Fruit fly (Drosophila melanogaster) whole organism, embryonic: ENCODE results near the gene Esyt2.

Experiments
- Atf-2 ChIP-seq: fragments of 200-800 bp; sonication (Bioruptor generic); optimal IDR thresholded peaks from 2 replicates; lab custom pipeline; 2016; ENCODE audit warnings: missing biosample characterization, missing genetic modification characterization
- Blimp-1 ChIP-seq: fragments of 200-800 bp; sonication (Bioruptor generic); optimal IDR thresholded peaks from 3 replicates; lab custom pipeline; 2018; ENCODE audit warnings: missing biosample characterization, missing genetic modification characterization, mild to moderate bottlenecking, moderate library complexity, missing genetic modification reagents
- CG10431 ChIP-seq: fragments of 200-800 bp; sonication (Bioruptor generic); optimal IDR thresholded peaks from 3 replicates; lab custom pipeline; 2018; ENCODE audit warnings: missing biosample characterization, mild to moderate bottlenecking, missing genetic modification characterization
- CG10979 ChIP-seq: fragments of 200-800 bp; sonication (Bioruptor generic); optimal IDR thresholded peaks from 2 replicates; lab custom pipeline; 2018; ENCODE audit warnings: missing biosample characterization, mild to moderate bottlenecking, missing genetic modification characterization, moderate library complexity
- CG12104 ChIP-seq: fragments of 200-800 bp; sonication (Bioruptor generic); optimal IDR thresholded peaks from 3 replicates; lab custom pipeline; 2016; ENCODE audit warnings: missing biosample characterization, missing genetic modification characterization
- CG12942 ChIP-seq: fragments of 200-800 bp; sonication (Bioruptor generic); optimal IDR thresholded peaks from 3 replicates; lab custom pipeline; 2016; ENCODE audit warnings: missing biosample characterization, missing genetic modification characterization
- CG15514 ChIP-seq: fragments of 200-800 bp; sonication (Bioruptor generic); optimal IDR thresholded peaks from 3 replicates; lab custom pipeline; 2017; ENCODE audit warnings: missing biosample characterization, missing genetic modification characterization, mild to moderate bottlenecking, moderate library complexity, missing genetic modification reagents
- CG16815 ChIP-seq: fragments of 200-800 bp; sonication (Bioruptor generic); optimal IDR thresholded peaks from 3 replicates; lab custom pipeline; 2017; ENCODE audit warnings: missing biosample characterization, mild to moderate bottlenecking, missing genetic modification characterization
- CG18476 ChIP-seq: fragments of 200-800 bp; sonication (Bioruptor generic); optimal IDR thresholded peaks from 2 replicates; lab custom pipeline; 2016; ENCODE audit warnings: missing biosample characterization, mild to moderate bottlenecking, missing genetic modification characterization
- CG18599 ChIP-seq: fragments of 200-800 bp; sonication (Bioruptor generic); optimal IDR thresholded peaks from 3 replicates; lab custom pipeline; 2017; ENCODE audit warnings: missing biosample characterization, missing genetic modification characterization, mild to moderate bottlenecking, moderate library complexity, missing genetic modification reagents
- CG32772 ChIP-seq: fragments of 200-800 bp; sonication (Bioruptor generic); IDR thresholded peaks from 2 replicates; pipeline ENCODE4 v1.3.6; 2022; ENCODE audit warnings: missing biosample characterization, missing genetic modification characterization
- CG4424 ChIP-seq: fragments of 200-800 bp; sonication (Bioruptor generic); optimal IDR thresholded peaks from 3 replicates; lab custom pipeline; 2016; ENCODE audit warnings: missing biosample characterization, missing genetic modification characterization
- CG4730 ChIP-seq: fragments of 200-800 bp; sonication (Bioruptor generic); IDR thresholded peaks from 2 replicates; pipeline ENCODE4 v1.3.6; 2022; ENCODE audit warnings: missing biosample characterization, missing genetic modification characterization
- CG4820 ChIP-seq: fragments of 200-800 bp; sonication (Bioruptor generic); optimal IDR thresholded peaks from 3 replicates; lab custom pipeline; 2016; ENCODE audit warnings: missing biosample characterization, missing genetic modification characterization
- CG6254 ChIP-seq: fragments of 200-800 bp; sonication (Bioruptor generic); optimal IDR thresholded peaks from 3 replicates; lab custom pipeline; 2017; ENCODE audit warnings: mild to moderate bottlenecking, missing biosample characterization, missing genetic modification reagents, missing genetic modification characterization
- CG7928 ChIP-seq: fragments of 200-800 bp; sonication (Bioruptor generic); optimal IDR thresholded peaks from 2 replicates; lab custom pipeline; 2017; ENCODE audit warnings: missing biosample characterization, mild to moderate bottlenecking, missing genetic modification characterization
- CG8765 ChIP-seq: fragments of 200-800 bp; sonication (Bioruptor generic); IDR thresholded peaks from 2 replicates; pipeline ENCODE4 v1.3.6; 2022; ENCODE audit warnings: missing biosample characterization, missing genetic modification characterization
- CG9437 ChIP-seq: fragments of 200-800 bp; sonication (Bioruptor generic); optimal IDR thresholded peaks from 2 replicates; lab custom pipeline; 2018; ENCODE audit warnings: missing biosample characterization, mild to moderate bottlenecking, missing genetic modification characterization
- Camta ChIP-seq: fragments of 200-800 bp; sonication (Bioruptor generic); optimal IDR thresholded peaks from 2 replicates; lab custom pipeline; 2016; ENCODE audit warnings: missing biosample characterization, missing genetic modification characterization
- Drgx ChIP-seq: fragments of 200-800 bp; sonication (Bioruptor generic); IDR thresholded peaks from 2 replicates; pipeline ENCODE4 v1.3.6; 2022; ENCODE audit warnings: missing biosample characterization, missing genetic modification characterization
- Hmx ChIP-seq: fragments of 200-800 bp; sonication (Bioruptor generic); optimal IDR thresholded peaks from 2 replicates; lab custom pipeline; 2016; ENCODE audit warnings: missing biosample characterization, missing genetic modification characterization
- Hr51 ChIP-seq, 2 experiments: fragments of 200-800 bp; sonication (Bioruptor generic); optimal IDR thresholded peaks; 2 replicates in 1 of 2; 3 replicates in 1 of 2; lab custom pipeline; 2016 to 2018; ENCODE audit warnings: missing biosample characterization in 2 of 2, missing genetic modification characterization in 2 of 2, mild to moderate bottlenecking in 1 of 2, moderate library complexity in 1 of 2
- Pdp1 ChIP-seq, 2 experiments: fragments of 200-800 bp; sonication (Bioruptor generic); optimal IDR thresholded peaks; 3 replicates each; lab custom pipeline; 2016; ENCODE audit warnings: missing biosample characterization in 2 of 2, missing genetic modification characterization in 2 of 2, mild to moderate bottlenecking in 1 of 2, moderate library complexity in 1 of 2
- Six4 ChIP-seq: fragments of 200-800 bp; sonication (Bioruptor generic); optimal IDR thresholded peaks from 2 replicates; lab custom pipeline; 2016; ENCODE audit warnings: missing biosample characterization, missing genetic modification characterization
- Sox102F ChIP-seq: fragments of 200-800 bp; sonication (Bioruptor generic); optimal IDR thresholded peaks from 2 replicates; lab custom pipeline; 2018; ENCODE audit warnings: missing biosample characterization, mild to moderate bottlenecking, missing genetic modification characterization, moderate library complexity
- Taf1 ChIP-seq: fragments of 200-800 bp; sonication (Bioruptor generic); IDR thresholded peaks from 2 replicates; pipeline ENCODE4 v1.3.6; 2022; ENCODE audit warnings: missing biosample characterization, missing genetic modification characterization
- ase ChIP-seq: fragments of 200-800 bp; sonication (Bioruptor generic); IDR thresholded peaks from 3 replicates; pipeline ENCODE4 v1.3.6; 2022; ENCODE audit warnings: missing biosample characterization, missing genetic modification characterization
- bbx ChIP-seq: fragments of 200-800 bp; sonication (Bioruptor generic); IDR thresholded peaks from 2 replicates; pipeline ENCODE4 v1.3.6; 2022; ENCODE audit warnings: missing biosample characterization, missing genetic modification characterization; ENCODE audit not compliant: partially characterized antibody
- ci ChIP-seq: fragments of 200-800 bp; sonication (Bioruptor generic); IDR thresholded peaks from 3 replicates; pipeline ENCODE4 v1.3.6; 2022; ENCODE audit warnings: missing biosample characterization, missing genetic modification characterization
- corto ChIP-seq: fragments of 200-800 bp; sonication (Bioruptor generic); optimal IDR thresholded peaks from 2 replicates; lab custom pipeline; 2016; ENCODE audit warnings: missing biosample characterization, mild to moderate bottlenecking, missing genetic modification characterization, moderate library complexity
- disco-r ChIP-seq: fragments of 200-800 bp; sonication (Bioruptor generic); optimal IDR thresholded peaks from 2 replicates; lab custom pipeline; 2016; ENCODE audit warnings: missing biosample characterization, missing genetic modification characterization
- dmrt11E ChIP-seq: fragments of 200-800 bp; sonication (Bioruptor generic); optimal IDR thresholded peaks from 3 replicates; lab custom pipeline; 2018; ENCODE audit warnings: missing biosample characterization, mild to moderate bottlenecking, missing genetic modification characterization, moderate library complexity
- dmrt99B ChIP-seq: fragments of 200-800 bp; sonication (Bioruptor generic); optimal IDR thresholded peaks from 2 replicates; lab custom pipeline; 2018; ENCODE audit warnings: missing biosample characterization, mild to moderate bottlenecking, missing genetic modification characterization, moderate library complexity
- esg ChIP-seq: fragments of 200-800 bp; sonication (Bioruptor generic); conservative IDR thresholded peaks from 2 replicates; pipeline ENCODE4 v1.3.6; 2022; ENCODE audit warnings: missing biosample characterization, missing genetic modification characterization
- fd102C ChIP-seq: fragments of 200-800 bp; sonication (Bioruptor generic); optimal IDR thresholded peaks from 2 replicates; lab custom pipeline; 2018; ENCODE audit warnings: missing biosample characterization, mild to moderate bottlenecking, missing genetic modification characterization, moderate library complexity
- ind ChIP-seq: fragments of 200-800 bp; sonication (Bioruptor generic); optimal IDR thresholded peaks from 3 replicates; lab custom pipeline; 2016; ENCODE audit warnings: missing biosample characterization, missing genetic modification characterization
- kni ChIP-seq: fragments of 200-800 bp; sonication (Bioruptor generic); optimal IDR thresholded peaks from 3 replicates; lab custom pipeline; 2017; ENCODE audit warnings: mild to moderate bottlenecking, missing biosample characterization, missing genetic modification reagents, missing genetic modification characterization
- oc ChIP-seq: fragments of 200-800 bp; sonication (Bioruptor generic); optimal IDR thresholded peaks from 2 replicates; lab custom pipeline; 2018; ENCODE audit warnings: missing biosample characterization, mild to moderate bottlenecking, missing genetic modification characterization, moderate library complexity
- pfk ChIP-seq: fragments of 200-800 bp; sonication (Bioruptor generic); optimal IDR thresholded peaks from 2 replicates; lab custom pipeline; 2018; ENCODE audit warnings: missing biosample characterization, mild to moderate bottlenecking, missing genetic modification characterization, moderate library complexity
- pros ChIP-seq: fragments of 200-800 bp; sonication (Bioruptor generic); optimal IDR thresholded peaks from 3 replicates; lab custom pipeline; 2019; ENCODE audit warnings: missing biosample characterization, mild to moderate bottlenecking, missing genetic modification characterization, moderate library complexity
- psq ChIP-seq: fragments of 200-800 bp; sonication (Bioruptor generic); optimal IDR thresholded peaks from 2 replicates; lab custom pipeline; 2017; ENCODE audit warnings: missing biosample characterization, missing genetic modification characterization
- row ChIP-seq: fragments of 200-800 bp; sonication (Bioruptor generic); IDR thresholded peaks from 3 replicates; pipeline ENCODE4 v1.3.6; 2022; ENCODE audit warnings: missing biosample characterization, missing genetic modification characterization
- run ChIP-seq: fragments of 200-800 bp; sonication (Bioruptor generic); optimal IDR thresholded peaks from 3 replicates; lab custom pipeline; 2018; ENCODE audit warnings: missing biosample characterization, mild to moderate bottlenecking, missing genetic modification characterization
- sc ChIP-seq, 3 experiments: fragments of >200 bp in 2 of 3; fragments of 200-800 bp in 1 of 3; sonication (Bioruptor generic) in 1 of 3; optimal IDR thresholded peaks; 2 replicates in 2 of 3; 3 replicates in 1 of 3; lab custom pipeline; 2017; ENCODE audit warnings: mild to moderate bottlenecking in 1 of 3, missing biosample characterization in 1 of 3, missing genetic modification characterization in 1 of 3, missing genetic modification reagents in 1 of 3
- slp2 ChIP-seq: fragments of 200-800 bp; sonication (Bioruptor generic); optimal IDR thresholded peaks from 2 replicates; lab custom pipeline; 2016; ENCODE audit warnings: missing biosample characterization, missing genetic modification characterization
- so ChIP-seq: fragments of 200-800 bp; sonication (Bioruptor generic); IDR thresholded peaks from 3 replicates; pipeline ENCODE4 v1.3.6; 2022; ENCODE audit warnings: missing biosample characterization, missing genetic modification characterization
- ttk ChIP-seq: fragments of 200-800 bp; sonication (Bioruptor generic); IDR thresholded peaks from 2 replicates; pipeline ENCODE4 v2.1.2; 2022; ENCODE audit warnings: missing biosample characterization, missing genetic modification characterization

Gene Esyt2

DNA sequence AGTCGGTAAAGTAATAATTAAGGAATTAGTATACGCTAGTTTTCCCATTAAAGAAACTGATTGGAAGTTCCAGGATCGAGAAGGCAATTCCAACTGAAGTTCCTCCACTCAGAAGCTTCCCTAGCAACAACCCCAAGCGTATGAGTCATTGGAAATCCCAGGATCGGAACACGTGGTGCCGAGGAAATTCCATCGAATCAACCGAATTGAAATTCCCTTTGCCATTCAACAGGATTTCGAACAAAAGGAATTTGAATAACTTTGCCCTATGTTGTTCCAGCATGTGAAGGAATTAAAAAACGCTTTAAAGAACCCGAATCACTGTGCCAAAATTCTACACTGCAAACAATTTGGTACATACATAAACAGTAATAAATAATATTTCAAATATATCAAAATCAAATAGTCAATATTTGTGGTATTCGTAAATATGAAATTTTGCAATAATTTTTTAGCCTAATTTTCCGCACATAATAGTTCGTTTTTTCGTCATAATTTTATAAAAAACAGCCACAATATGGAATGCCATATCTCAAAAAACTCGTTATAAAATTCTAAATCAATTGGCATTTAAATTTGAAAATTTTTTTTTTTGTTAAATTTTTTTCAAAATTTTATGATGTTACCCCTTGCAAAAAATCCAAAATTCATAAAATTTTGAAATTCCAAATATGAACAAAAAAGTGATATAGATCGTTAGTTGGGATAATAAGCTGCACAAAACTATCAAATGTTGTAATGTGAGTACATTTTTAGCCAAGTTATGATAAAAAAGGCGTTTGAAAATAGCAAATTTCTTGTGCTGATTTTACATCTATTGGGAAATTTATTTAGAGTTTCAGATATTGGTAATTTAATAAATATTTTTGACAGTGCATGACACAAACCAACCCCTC is 35.8 kb downstream of the Esyt2 start (continued):
- peak; percentile 49 for TF ChIP-seq CG4424 (GFP tag; lab: Kevin White, UChicago)
- TF ChIP-seq CG32772: no peak
- no peak for TF ChIP-seq CG8765 (GFP tag; lab: Robert Waterston, UW)
- no peak for TF ChIP-seq corto
- peak; percentile 16 for TF ChIP-seq CG12104 (GFP tag; lab: Kevin White, UChicago)
- no peak for TF ChIP-seq CG7928
- peak; percentile 56 for TF ChIP-seq dmrt99B (tag; lab: Kevin White, UChicago)
- TF ChIP-seq CG10431 (GFP tag; lab: Kevin White, UChicago): no peak
- 0 out of 3 replicates have a peak, but pooled peaks have one; percentile 27 for TF ChIP-seq so (GFP tag; lab: Robert Waterston, UW)
- peak; percentile 50 for TF ChIP-seq CG9437 (GFP tag; lab: Kevin White, UChicago)
- peak in 1 of 2 experiments; percentile 14 for TF ChIP-seq Pdp1 (GFP tag; optimal IDR thresholded peaks at IDR 0.05; lab: Kevin White, UChicago)
- TF ChIP-seq run: no peak
- TF ChIP-seq ttk (GFP tag; lab: Robert Waterston, UW): no peak
- no peak for TF ChIP-seq Taf1 (GFP tag; lab: Robert Waterston, UW)
- no peak for TF ChIP-seq ase (GFP tag; lab: Robert Waterston, UW)
- peak; percentile 56 for TF ChIP-seq dmrt11E (tag; lab: Kevin White, UChicago)
- TF ChIP-seq ci (GFP tag; lab: Robert Waterston, UW): 0 out of 3 replicates have a peak, but pooled peaks have one; percentile 12
- TF ChIP-seq CG18599 (GFP tag; lab: Kevin White, UChicago): peak; percentile 11
- no peak for TF ChIP-seq Camta (GFP tag; lab: Kevin White, UChicago)
- TF ChIP-seq row: 0 out of 3 replicates have a peak, but pooled peaks have one; percentile 35
- no peak for TF ChIP-seq Atf-2 (GFP tag; lab: Kevin White, UChicago)
- peak; percentile 30 for TF ChIP-seq CG6254 (GFP tag; lab: Kevin White, UChicago)
- peak; percentile 75 for TF ChIP-seq bbx (GFP tag; lab: Robert Waterston, UW)
- TF ChIP-seq CG10979 (tag; lab: Kevin White, UChicago): peak; percentile 65
- peak; percentile 22 for TF ChIP-seq Six4
- peak; percentile 13 for TF ChIP-seq CG16815 (GFP tag; lab: Kevin White, UChicago)
- no peak for TF ChIP-seq ind (GFP tag; lab: Kevin White, UChicago)
- TF ChIP-seq Hr51 (GFP tag; optimal IDR thresholded peaks at IDR 0.05; lab: Kevin White, UChicago): peak in 1 of 2 experiments; percentile 19
- no peak for TF ChIP-seq slp2 (GFP tag; lab: Kevin White, UChicago)
- no peak for TF ChIP-seq fd102C (GFP tag; lab: Kevin White, UChicago)
- TF ChIP-seq CG18476 (GFP tag; lab: Kevin White, UChicago): peak; percentile 37
- TF ChIP-seq Drgx (GFP tag; lab: Robert Waterston, UW): no peak
- no peak for TF ChIP-seq disco-r (GFP tag; lab: Kevin White, UChicago)
- TF ChIP-seq psq (GFP tag; lab: Kevin White, UChicago): no peak
- no peak for TF ChIP-seq CG12942 (GFP tag; lab: Kevin White, UChicago)
- TF ChIP-seq Sox102F (GFP tag; lab: Kevin White, UChicago): peak; percentile 45
- no peak for TF ChIP-seq CG15514 (GFP tag; lab: Kevin White, UChicago)
- no peak for TF ChIP-seq sc (optimal IDR thresholded peaks at IDR 0.05; lab: Kevin White, UChicago)
- peak; percentile 11 for TF ChIP-seq sc (GFP tag; optimal IDR thresholded peaks at IDR 0.05; lab: Kevin White, UChicago)
- no peak for TF ChIP-seq kni (GFP tag; lab: Kevin White, UChicago)
- TF ChIP-seq CG4820 (GFP tag; lab: Kevin White, UChicago): no peak
- TF ChIP-seq oc (tag; lab: Kevin White, UChicago): no peak
- peak; percentile 55 for TF ChIP-seq Blimp-1 (GFP tag; lab: Kevin White, UChicago)
- no peak for TF ChIP-seq esg (GFP tag; lab: Robert Waterston, UW)
- TF ChIP-seq pfk (GFP tag; lab: Kevin White, UChicago): no peak
- peak; percentile 2 for TF ChIP-seq Hmx
- TF ChIP-seq pros (GFP tag; lab: Kevin White, UChicago): peak; percentile 2
- TF ChIP-seq CG4730 (GFP tag; lab: Robert Waterston, UW): no peak
